Fruit fly (Drosophila melanogaster): ENCODE results near the gene Usp30.

Gene Usp30

dm6 chrX:5900146-5901093 is 20.8 kb upstream of the Usp30 start, which contains the start of gene Act5C (continued):
- no peak for TF ChIP-seq jim (GFP tag; optimal IDR thresholded peaks at IDR 0.05)

- TF ChIP-seq Dfd (GFP tag; optimal IDR thresholded peaks at IDR 0.05) (peak; percentile 39), Abd-B (GFP tag; optimal IDR thresholded peaks at IDR 0.05) (no peak), Sp1 (GFP tag; optimal IDR thresholded peaks at IDR 0.05) (peak; percentile 2), OdsH (GFP tag; optimal IDR thresholded peaks at IDR 0.05) (no peak), jim (GFP tag; optimal IDR thresholded peaks at IDR 0.05) (peak; percentile 64), Rel (GFP tag; optimal IDR thresholded peaks at IDR 0.05) (no peak), Rel (tag; optimal IDR thresholded peaks at IDR 0.05) (peak; percentile 23), dl (GFP tag; optimal IDR thresholded peaks at IDR 0.05; ENCODE audit: insufficient read depth in 1 of 2, partially characterized antibody in 2 of 2) (peak; percentile 51 to 70), Hr83 (GFP tag; optimal IDR thresholded peaks at IDR 0.05; ENCODE audit: poor library complexity, severe bottlenecking) (no peak), Dif (GFP tag; optimal IDR thresholded peaks at IDR 0.05; ENCODE audit: partially characterized antibody) (peak; percentile 66), tai (GFP tag; optimal IDR thresholded peaks at IDR 0.05) (peak; percentile 84), psq (GFP tag; optimal IDR thresholded peaks at IDR 0.05) (peak; percentile 96), HLH106 (tag; optimal IDR thresholded peaks at IDR 0.05) (peak; percentile 28), woc (GFP tag; optimal IDR thresholded peaks at IDR 0.05) (no peak), foxo (GFP tag; optimal IDR thresholded peaks at IDR 0.05) (peak in 1 of 2 experiments; percentile 1)
These were observed 19.9 kb upstream of the Usp30 start for dm6 chrX:5899241-5900145.

dm6 chrX:5896809-5897700 is 17.5 kb upstream of the Usp30 start:
- TF ChIP-seq CG32264 (GFP tag; optimal IDR thresholded peaks at IDR 0.05) = no peak
- TF ChIP-seq ey (GFP tag; optimal IDR thresholded peaks at IDR 0.05) = peak; percentile 30
- TF ChIP-seq usp (GFP tag; optimal IDR thresholded peaks at IDR 0.05) = no peak
- peak; percentile 49 for TF ChIP-seq woc (GFP tag; optimal IDR thresholded peaks at IDR 0.05)
- TF ChIP-seq Dfd (GFP tag; optimal IDR thresholded peaks at IDR 0.05) = no peak
- TF ChIP-seq pan (optimal IDR thresholded peaks at IDR 0.05) = no peak
- TF ChIP-seq sv (GFP tag; optimal IDR thresholded peaks at IDR 0.05) = no peak
- no peak for TF ChIP-seq lola (GFP tag; optimal IDR thresholded peaks at IDR 0.05)
- peak; percentile 33 for TF ChIP-seq fru (GFP tag; optimal IDR thresholded peaks at IDR 0.05)
- TF ChIP-seq jim (GFP tag; optimal IDR thresholded peaks at IDR 0.05) = no peak
- TF ChIP-seq GATAd (GFP tag; optimal IDR thresholded peaks at IDR 0.05) = no peak
- no peak for TF ChIP-seq dsf (GFP tag; optimal IDR thresholded peaks at IDR 0.05; ENCODE audit: borderline replicate concordance)
- no peak for TF ChIP-seq CrebA (GFP tag; optimal IDR thresholded peaks at IDR 0.05; ENCODE audit: borderline replicate concordance)
- TF ChIP-seq Vsx2 (GFP tag; optimal IDR thresholded peaks at IDR 0.05; ENCODE audit: partially characterized antibody) = no peak
- no peak for TF ChIP-seq brk (GFP tag; optimal IDR thresholded peaks at IDR 0.05)
- TF ChIP-seq CG9705 (GFP tag; optimal IDR thresholded peaks at IDR 0.05) = no peak
- peak; percentile 61 for TF ChIP-seq br (GFP tag; optimal IDR thresholded peaks at IDR 0.05)
- peak; percentile 62 for TF ChIP-seq rgr (GFP tag; optimal IDR thresholded peaks at IDR 0.05)
- TF ChIP-seq Dif (GFP tag; optimal IDR thresholded peaks at IDR 0.05; ENCODE audit: partially characterized antibody) = no peak
- peak; percentile 46 for TF ChIP-seq psq (GFP tag; optimal IDR thresholded peaks at IDR 0.05)
- TF ChIP-seq sage (GFP tag; optimal IDR thresholded peaks at IDR 0.05) = no peak
- TF ChIP-seq Mio (GFP tag; optimal IDR thresholded peaks at IDR 0.05) = no peak
- TF ChIP-seq Rel (GFP tag; optimal IDR thresholded peaks at IDR 0.05) = no peak
- TF ChIP-seq Rel (tag; optimal IDR thresholded peaks at IDR 0.05) = no peak
- TF ChIP-seq N (GFP tag; optimal IDR thresholded peaks at IDR 0.05) = no peak
- TF ChIP-seq OdsH (GFP tag; optimal IDR thresholded peaks at IDR 0.05) = peak; percentile 40
- no peak for TF ChIP-seq Abd-B (GFP tag; optimal IDR thresholded peaks at IDR 0.05)
- peak in 1 of 2 experiments; percentile 34 for TF ChIP-seq foxo (GFP tag; optimal IDR thresholded peaks at IDR 0.05)
- TF ChIP-seq dmrt93B (GFP tag; optimal IDR thresholded peaks at IDR 0.05) = peak; percentile 35
- no peak for TF ChIP-seq Myc (optimal IDR thresholded peaks at IDR 0.05)
- no peak for TF ChIP-seq Jra (GFP tag; optimal IDR thresholded peaks at IDR 0.05)
- TF ChIP-seq dl (GFP tag; optimal IDR thresholded peaks at IDR 0.05; ENCODE audit: insufficient read depth in 1 of 2, partially characterized antibody in 2 of 2) = no peak
- TF ChIP-seq h (GFP tag; optimal IDR thresholded peaks at IDR 0.05) = peak; percentile 54
- TF ChIP-seq Hr78 (GFP tag; optimal IDR thresholded peaks at IDR 0.05) = no peak
- TF ChIP-seq Hnf4 (GFP tag; optimal IDR thresholded peaks at IDR 0.05) = peak; percentile 68
- TF ChIP-seq Sp1 (GFP tag; optimal IDR thresholded peaks at IDR 0.05) = peak; percentile 65
